Fruit fly (Drosophila melanogaster) whole organism, embryonic: ENCODE data around the gene COX6B.

ENCODE experiments used
- Atf6 ChIP-seq: fragments of 200-800 bp; sonication (Bioruptor generic); IDR thresholded peaks from 2 replicates; pipeline ENCODE4 v1.3.6; 2022; ENCODE audit warnings: missing biosample characterization, missing genetic modification characterization
- Bgb ChIP-seq: fragments of 200-800 bp; sonication (Bioruptor generic); IDR thresholded peaks from 2 replicates; pipeline ENCODE4 v1.3.6; 2022; ENCODE audit warnings: missing biosample characterization, missing genetic modification characterization; ENCODE audit not compliant: partially characterized antibody
- CG12155 ChIP-seq: fragments of 200-800 bp; sonication (Bioruptor generic); optimal IDR thresholded peaks from 3 replicates; lab custom pipeline; 2016; ENCODE audit warnings: missing biosample characterization, missing genetic modification characterization
- CG1529 ChIP-seq: fragments of 200-800 bp; sonication (Bioruptor generic); optimal IDR thresholded peaks from 3 replicates; lab custom pipeline; 2018; ENCODE audit warnings: missing biosample characterization, missing genetic modification characterization
- CG15479 ChIP-seq: fragments of 200-800 bp; sonication (Bioruptor generic); optimal IDR thresholded peaks from 3 replicates; lab custom pipeline; 2019; ENCODE audit warnings: missing biosample characterization, mild to moderate bottlenecking, missing genetic modification characterization, moderate library complexity
- CG1602 ChIP-seq: fragments of 200-800 bp; sonication (Bioruptor generic); optimal IDR thresholded peaks from 3 replicates; lab custom pipeline; 2016; ENCODE audit warnings: missing biosample characterization, missing genetic modification characterization
- CG16815 ChIP-seq: fragments of 200-800 bp; sonication (Bioruptor generic); optimal IDR thresholded peaks from 3 replicates; lab custom pipeline; 2017; ENCODE audit warnings: missing biosample characterization, mild to moderate bottlenecking, missing genetic modification characterization
- CG17912 ChIP-seq: fragments of 200-800 bp; sonication (Bioruptor generic); optimal IDR thresholded peaks from 2 replicates; lab custom pipeline; 2018; ENCODE audit warnings: missing biosample characterization, mild to moderate bottlenecking, missing genetic modification characterization
- CG2116 ChIP-seq: fragments of 200-800 bp; sonication (Bioruptor generic); optimal IDR thresholded peaks from 3 replicates; lab custom pipeline; 2018; ENCODE audit warnings: missing biosample characterization, mild to moderate bottlenecking, missing genetic modification characterization
- CG2199 ChIP-seq: fragments of 200-800 bp; sonication (Bioruptor generic); IDR thresholded peaks from 3 replicates; pipeline ENCODE4 v1.3.6; 2022; ENCODE audit warnings: missing biosample characterization, missing genetic modification characterization
- CG31388 ChIP-seq: fragments of 200-800 bp; sonication (Bioruptor generic); optimal IDR thresholded peaks from 2 replicates; lab custom pipeline; 2016; ENCODE audit warnings: missing biosample characterization, missing genetic modification characterization
- CG33557 ChIP-seq: fragments of 200-800 bp; sonication (Bioruptor generic); optimal IDR thresholded peaks from 2 replicates; lab custom pipeline; 2019; ENCODE audit warnings: missing biosample characterization, mild to moderate bottlenecking, missing genetic modification characterization, moderate library complexity
- CG3838 ChIP-seq: fragments of 200-800 bp; sonication (Bioruptor generic); optimal IDR thresholded peaks from 3 replicates; lab custom pipeline; 2016; ENCODE audit warnings: missing biosample characterization, missing genetic modification characterization
- CG3847 ChIP-seq: fragments of 200-800 bp; sonication (Bioruptor generic); IDR thresholded peaks from 2 replicates; pipeline ENCODE4 v1.3.6; 2022; ENCODE audit warnings: missing biosample characterization, missing genetic modification characterization
- CG4424 ChIP-seq: fragments of 200-800 bp; sonication (Bioruptor generic); optimal IDR thresholded peaks from 3 replicates; lab custom pipeline; 2016; ENCODE audit warnings: missing biosample characterization, missing genetic modification characterization
- CG6654 ChIP-seq: fragments of 200-800 bp; sonication (Bioruptor generic); optimal IDR thresholded peaks from 2 replicates; lab custom pipeline; 2017; ENCODE audit warnings: missing biosample characterization, mild to moderate bottlenecking, missing genetic modification characterization
- CG6791 ChIP-seq: fragments of 200-800 bp; sonication (Bioruptor generic); IDR thresholded peaks from 3 replicates; pipeline ENCODE4 v1.3.6; 2022; ENCODE audit warnings: missing biosample characterization, missing genetic modification characterization; ENCODE audit not compliant: partially characterized antibody
- CG7271 ChIP-seq: fragments of 200-800 bp; sonication (Bioruptor generic); optimal IDR thresholded peaks from 2 replicates; lab custom pipeline; 2018; ENCODE audit warnings: missing biosample characterization, mild to moderate bottlenecking, missing genetic modification characterization, moderate library complexity
- CG7987 ChIP-seq: fragments of 200-800 bp; sonication (Bioruptor generic); optimal IDR thresholded peaks from 2 replicates; lab custom pipeline; 2018; ENCODE audit warnings: missing biosample characterization, mild to moderate bottlenecking, missing genetic modification characterization, moderate library complexity
- CG9876 ChIP-seq: fragments of 200-800 bp; sonication (Bioruptor generic); optimal IDR thresholded peaks from 2 replicates; lab custom pipeline; 2016; ENCODE audit warnings: missing biosample characterization, missing genetic modification characterization
- Chrac-16 ChIP-seq: fragments of 200-800 bp; sonication (Bioruptor generic); optimal IDR thresholded peaks from 3 replicates; lab custom pipeline; 2016; ENCODE audit warnings: missing biosample characterization, missing genetic modification characterization
- CoRest ChIP-seq: fragments of 200-800 bp; sonication (Bioruptor generic); optimal IDR thresholded peaks from 3 replicates; lab custom pipeline; 2018; ENCODE audit warnings: missing biosample characterization, mild to moderate bottlenecking, missing genetic modification characterization, moderate library complexity
- Dip2 ChIP-seq: fragments of 200-800 bp; sonication (Bioruptor generic); IDR thresholded peaks from 2 replicates; pipeline ENCODE4 v1.3.6; 2022; ENCODE audit warnings: missing biosample characterization, missing genetic modification characterization
- Doc3 ChIP-seq: fragments of 200-800 bp; sonication (Bioruptor generic); IDR thresholded peaks from 3 replicates; pipeline ENCODE4 v1.3.6; 2022; ENCODE audit warnings: missing biosample characterization, missing genetic modification characterization; ENCODE audit not compliant: partially characterized antibody
- Drgx ChIP-seq: fragments of 200-800 bp; sonication (Bioruptor generic); IDR thresholded peaks from 2 replicates; pipeline ENCODE4 v1.3.6; 2022; ENCODE audit warnings: missing biosample characterization, missing genetic modification characterization
- Ets97D ChIP-seq: fragments of 200-800 bp; sonication (Bioruptor generic); optimal IDR thresholded peaks from 3 replicates; lab custom pipeline; 2016; ENCODE audit warnings: missing biosample characterization, missing genetic modification characterization
- Fer2 ChIP-seq: fragments of 200-800 bp; sonication (Bioruptor generic); optimal IDR thresholded peaks from 2 replicates; lab custom pipeline; 2018; ENCODE audit warnings: missing biosample characterization, mild to moderate bottlenecking, missing genetic modification characterization, moderate library complexity
- HHEX ChIP-seq: fragments of 200-800 bp; sonication (Bioruptor generic); optimal IDR thresholded peaks from 3 replicates; lab custom pipeline; 2017; ENCODE audit warnings: missing biosample characterization, mild to moderate bottlenecking, missing genetic modification characterization, missing genetic modification reagents
- Hmx ChIP-seq: fragments of 200-800 bp; sonication (Bioruptor generic); optimal IDR thresholded peaks from 2 replicates; lab custom pipeline; 2016; ENCODE audit warnings: missing biosample characterization, missing genetic modification characterization
- Optix ChIP-seq: fragments of 200-800 bp; sonication (Bioruptor generic); IDR thresholded peaks from 3 replicates; pipeline ENCODE4 v1.3.6; 2022; ENCODE audit warnings: missing biosample characterization, missing genetic modification characterization
- Poxn ChIP-seq: fragments of 200-800 bp; sonication (Bioruptor generic); IDR thresholded peaks from 2 replicates; pipeline ENCODE4 v1.3.6; 2022; ENCODE audit warnings: missing biosample characterization, missing genetic modification characterization
- Spps ChIP-seq: fragments of 200-800 bp; sonication (Bioruptor generic); optimal IDR thresholded peaks from 2 replicates; lab custom pipeline; 2018; ENCODE audit warnings: missing biosample characterization, mild to moderate bottlenecking, missing genetic modification characterization
- Sry-β ChIP-seq: fragments of 200-800 bp; sonication (Bioruptor generic); optimal IDR thresholded peaks from 2 replicates; lab custom pipeline; 2018; ENCODE audit warnings: missing biosample characterization, mild to moderate bottlenecking, missing genetic modification characterization, moderate library complexity
- Xrp1 ChIP-seq: fragments of 200-800 bp; sonication (Bioruptor generic); IDR thresholded peaks from 2 replicates; pipeline ENCODE4 v1.3.6; 2022; ENCODE audit warnings: missing biosample characterization, missing genetic modification characterization
- aop ChIP-seq: fragments of 200-800 bp; sonication (Bioruptor generic); IDR thresholded peaks from 2 replicates; pipeline ENCODE4 v1.3.6; 2022; ENCODE audit warnings: missing biosample characterization, missing genetic modification characterization
- cwo ChIP-seq: fragments of 200-800 bp; sonication (Bioruptor generic); optimal IDR thresholded peaks from 3 replicates; lab custom pipeline; 2017; ENCODE audit warnings: missing biosample characterization, missing genetic modification characterization, mild to moderate bottlenecking, moderate library complexity, missing genetic modification reagents
- danr ChIP-seq: fragments of 200-800 bp; sonication (Bioruptor generic); IDR thresholded peaks from 2 replicates; pipeline ENCODE4 v1.3.6; 2022; ENCODE audit warnings: missing biosample characterization, missing genetic modification characterization
- dati ChIP-seq: fragments of 200-800 bp; sonication (Bioruptor generic); IDR thresholded peaks from 2 replicates; pipeline ENCODE4 v1.3.6; 2022; ENCODE audit warnings: missing biosample characterization, missing genetic modification characterization
- esg ChIP-seq: fragments of 200-800 bp; sonication (Bioruptor generic); conservative IDR thresholded peaks from 2 replicates; pipeline ENCODE4 v1.3.6; 2022; ENCODE audit warnings: missing biosample characterization, missing genetic modification characterization
- gce ChIP-seq: fragments of 200-800 bp; sonication (Bioruptor generic); IDR thresholded peaks from 3 replicates; pipeline ENCODE4 v1.3.6; 2022; ENCODE audit warnings: missing biosample characterization, missing genetic modification characterization
- gfzf ChIP-seq: fragments of 200-800 bp; sonication (Bioruptor generic); optimal IDR thresholded peaks from 2 replicates; lab custom pipeline; 2016; ENCODE audit warnings: missing biosample characterization, mild to moderate bottlenecking, missing genetic modification characterization, moderate library complexity
- ham ChIP-seq: fragments of 200-800 bp; sonication (Bioruptor generic); IDR thresholded peaks from 2 replicates; pipeline ENCODE4 v1.3.6; 2022; ENCODE audit warnings: missing biosample characterization, missing genetic modification characterization
- hkb ChIP-seq, 2 experiments: fragments of 200-800 bp in 1 of 2; fragments of >200 bp in 1 of 2; sonication (Bioruptor generic) in 1 of 2; IDR thresholded peaks in 1 of 2; optimal IDR thresholded peaks in 1 of 2; 2 replicates each; pipeline versions ENCODE4 v1.3.6 to Lab custom; 2017 to 2022; ENCODE audit warnings: missing biosample characterization in 1 of 2, missing genetic modification characterization in 1 of 2
- repo ChIP-seq: fragments of 200-800 bp; sonication (Bioruptor generic); optimal IDR thresholded peaks from 2 replicates; lab custom pipeline; 2016; ENCODE audit warnings: missing biosample characterization, missing genetic modification characterization
- sob ChIP-seq: fragments of 200-800 bp; sonication (Bioruptor generic); IDR thresholded peaks from 2 replicates; pipeline ENCODE4 v1.3.6; 2022; ENCODE audit warnings: missing biosample characterization, missing genetic modification characterization
- sr ChIP-seq: fragments of 200-800 bp; sonication (Bioruptor generic); IDR thresholded peaks from 3 replicates; pipeline ENCODE4 v1.3.6; 2022; ENCODE audit warnings: missing biosample characterization, missing genetic modification characterization
- stc ChIP-seq: fragments of 200-800 bp; sonication (Bioruptor generic); IDR thresholded peaks from 2 replicates; pipeline ENCODE4 v1.3.6; 2022; ENCODE audit warnings: missing biosample characterization, missing genetic modification characterization
- tx ChIP-seq: fragments of 200-800 bp; sonication (Bioruptor generic); optimal IDR thresholded peaks from 2 replicates; lab custom pipeline; 2016; ENCODE audit warnings: missing biosample characterization, missing genetic modification characterization
- wek ChIP-seq: fragments of 200-800 bp; sonication (Bioruptor generic); optimal IDR thresholded peaks from 3 replicates; lab custom pipeline; 2018; ENCODE audit warnings: missing biosample characterization, mild to moderate bottlenecking, missing genetic modification characterization, moderate library complexity
- wor ChIP-seq: fragments of 200-800 bp; sonication (Bioruptor generic); IDR thresholded peaks from 2 replicates; pipeline ENCODE4 v1.3.6; 2022; ENCODE audit warnings: missing biosample characterization, missing genetic modification characterization

Gene COX6B

DNA sequence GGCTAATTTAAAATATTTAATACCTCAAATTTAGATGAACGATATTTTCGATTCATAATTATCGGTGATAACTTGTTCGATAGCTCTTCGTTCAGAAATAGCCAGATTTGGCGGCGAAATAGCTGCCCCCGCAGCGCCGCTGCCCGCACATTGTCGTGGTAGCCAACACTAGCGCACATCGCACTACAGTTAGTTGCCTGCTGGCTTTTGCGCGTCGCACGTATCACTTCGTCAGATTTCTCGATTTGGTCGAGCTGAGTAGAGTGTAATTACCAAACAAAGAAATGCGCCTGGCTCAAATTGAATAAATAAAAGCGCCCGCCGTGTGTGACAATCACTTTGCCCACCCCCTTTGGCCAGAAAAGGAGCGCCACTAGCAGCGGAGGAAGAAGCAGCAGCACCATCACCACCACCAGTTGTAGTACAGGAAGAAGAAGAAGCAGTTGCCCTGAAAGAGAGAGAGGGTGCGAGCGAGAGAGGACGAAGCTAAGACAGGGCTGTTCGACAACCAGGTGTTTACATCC lies 6.6 kb upstream of the COX6B start, which contains the start of gene Abcd3 (continued):
- 0 out of 3 replicates have a peak, but pooled peaks have one; percentile 43 for TF ChIP-seq sr
- peak; percentile 47; the same call in 1 of the 2 replicates for TF ChIP-seq sob
- TF ChIP-seq Sry-β = peak; percentile 99
- 0 out of 3 replicates have a peak, but pooled peaks have one; percentile 34 for TF ChIP-seq Doc3
- no peak for TF ChIP-seq danr (GFP tag; lab: Robert Waterston, UW)
- TF ChIP-seq stc = 0 out of 2 replicates have a peak, but pooled peaks have one; percentile 12
- TF ChIP-seq Atf6 (GFP tag; lab: Robert Waterston, UW) = 0 out of 2 replicates have a peak, but pooled peaks have one; percentile 15
- TF ChIP-seq CG6791 (GFP tag; lab: Robert Waterston, UW) = peak; percentile 75
- no peak for TF ChIP-seq CG1602 (GFP tag; lab: Kevin White, UChicago)
- TF ChIP-seq CG12155 (GFP tag; lab: Kevin White, UChicago) = peak; percentile 8
- no peak for TF ChIP-seq Optix
- no peak for TF ChIP-seq dati
- no peak for TF ChIP-seq wor (GFP tag; lab: Robert Waterston, UW)
- TF ChIP-seq esg (GFP tag; lab: Robert Waterston, UW) = no peak
- TF ChIP-seq gfzf (GFP tag; lab: Kevin White, UChicago) = peak; percentile 8
- no peak for TF ChIP-seq ham (GFP tag; lab: Robert Waterston, UW)
- no peak for TF ChIP-seq repo
- peak; percentile 33; the same call in 1 of the 2 replicates for TF ChIP-seq CG3847
- no peak for TF ChIP-seq Dip2 (GFP tag; lab: Robert Waterston, UW)
- no peak for TF ChIP-seq Spps (tag; lab: Kevin White, UChicago)
- peak; percentile 6 for TF ChIP-seq wek (GFP tag; lab: Kevin White, UChicago)
- TF ChIP-seq Drgx (GFP tag; lab: Robert Waterston, UW) = no peak
- TF ChIP-seq CG4424 (GFP tag; lab: Kevin White, UChicago) = no peak
- no peak for TF ChIP-seq CG6654
- no peak for TF ChIP-seq CG3838 (GFP tag; lab: Kevin White, UChicago)
- TF ChIP-seq CG31388 (GFP tag; lab: Kevin White, UChicago) = no peak
- TF ChIP-seq CG15479 = peak; percentile 76
- no peak for TF ChIP-seq CoRest
- TF ChIP-seq Chrac-16 (GFP tag; lab: Kevin White, UChicago) = no peak
- TF ChIP-seq CG7271 (tag; lab: Kevin White, UChicago) = no peak
- peak; percentile 28 for TF ChIP-seq HHEX (GFP tag; lab: Kevin White, UChicago)
- peak; percentile 56 for TF ChIP-seq CG2116 (GFP tag; lab: Kevin White, UChicago)
- TF ChIP-seq Xrp1 = no peak
- TF ChIP-seq Fer2 (tag; lab: Kevin White, UChicago) = no peak
- TF ChIP-seq CG33557 (GFP tag; lab: Kevin White, UChicago) = peak; percentile 58
- TF ChIP-seq hkb (optimal IDR thresholded peaks at IDR 0.05; lab: Kevin White, UChicago) = no peak
- peak; percentile 48 for TF ChIP-seq hkb (GFP tag; IDR thresholded peaks at IDR 0.05; lab: Robert Waterston, UW)
- peak; percentile 42 for TF ChIP-seq cwo (GFP tag; lab: Kevin White, UChicago)
- TF ChIP-seq CG1529 (GFP tag; lab: Kevin White, UChicago) = no peak
- no peak for TF ChIP-seq tx (GFP tag; lab: Kevin White, UChicago)
- 0 out of 3 replicates have a peak, but pooled peaks have one; percentile 45 for TF ChIP-seq gce (GFP tag; lab: Robert Waterston, UW)
- TF ChIP-seq Poxn (GFP tag; lab: Robert Waterston, UW) = no peak
- TF ChIP-seq CG16815 = no peak
- TF ChIP-seq CG7987 = peak; percentile 56
- TF ChIP-seq aop (GFP tag; lab: Robert Waterston, UW) = no peak
- peak; percentile 74 for TF ChIP-seq Bgb (GFP tag; lab: Robert Waterston, UW)
- peak; percentile 17 for TF ChIP-seq CG17912 (GFP tag; lab: Kevin White, UChicago)
- no peak for TF ChIP-seq Hmx (GFP tag; lab: Kevin White, UChicago)
- TF ChIP-seq CG2199 (GFP tag; lab: Robert Waterston, UW) = no peak
- TF ChIP-seq CG9876 = no peak
- TF ChIP-seq Ets97D (GFP tag; lab: Kevin White, UChicago) = peak; percentile 18
